ENCODE assay signal across 7 worm cellular contexts in the genomic region with DNA sequence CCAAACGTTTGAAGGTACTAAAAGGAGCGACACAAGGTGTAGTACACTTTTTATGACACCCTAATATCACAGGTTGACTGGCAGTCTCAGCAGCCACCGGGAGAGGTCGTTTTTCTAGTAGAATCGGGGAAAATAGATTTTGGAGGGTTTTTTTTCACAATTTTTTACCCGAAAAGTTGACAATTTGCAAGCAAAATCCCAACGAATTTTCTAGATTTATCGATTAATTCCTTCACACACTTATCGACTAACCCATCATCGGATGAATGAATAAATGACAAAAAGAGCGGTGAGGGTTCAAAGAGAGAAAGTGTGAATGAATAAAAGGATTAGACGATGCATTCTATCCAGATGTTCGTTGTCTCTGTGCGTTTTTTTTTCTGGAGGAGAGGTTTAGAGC.
A peak's percentile ranks its signal among the peaks of the same experiment; 100 is the strongest.
TF ChIP-seq lines count a peak whose summit lies in the region.

No protein-coding gene starts in this region.

TF ChIP-seq in whole organism, L1 larva, 84 proteins besides CTCF, POLR2A, EP300 and RAD21:
- TF ChIP-seq nhr-85 (tag; lab: Kevin White, UChicago) = no peak
- no peak for TF ChIP-seq rnt-1 (tag; optimal IDR thresholded peaks at IDR 0.05; lab: Kevin White, UChicago)
- TF ChIP-seq dsc-1 (tag; optimal IDR thresholded peaks at IDR 0.05; lab: Kevin White, UChicago) = peak; percentile 49
- peak; percentile 15 for TF ChIP-seq fkh-8 (tag; optimal IDR thresholded peaks at IDR 0.05; lab: Kevin White, UChicago)

TF ChIP-seq in whole organism, L2 larva, 48 proteins besides CTCF, POLR2A, EP300 and RAD21:
- no peak for TF ChIP-seq snpc-4 (tag; optimal IDR thresholded peaks at IDR 0.05; lab: Kevin White, UChicago)
- peak; percentile 41 for TF ChIP-seq unc-55 (GFP tag; optimal IDR thresholded peaks at IDR 0.05; lab: Kevin White, UChicago)
- TF ChIP-seq nhr-129 (tag; optimal IDR thresholded peaks at IDR 0.05; lab: Kevin White, UChicago) = no peak
- peak; percentile 24 for TF ChIP-seq sma-9 (GFP tag; optimal IDR thresholded peaks at IDR 0.05; lab: Kevin White, UChicago)
- no peak for TF ChIP-seq sma-9 (tag; optimal IDR thresholded peaks at IDR 0.05; lab: Kevin White, UChicago)

TF ChIP-seq in whole organism, L3 larva, 47 proteins besides CTCF, POLR2A, EP300 and RAD21:
- TF ChIP-seq daf-12 (tag; optimal IDR thresholded peaks at IDR 0.05; lab: Kevin White, UChicago) = no peak
- no peak for TF ChIP-seq pqm-1 (tag; optimal IDR thresholded peaks at IDR 0.05; lab: Kevin White, UChicago)
- peak; percentile 12 for TF ChIP-seq egl-5 (tag; optimal IDR thresholded peaks at IDR 0.05; lab: Kevin White, UChicago)

TF ChIP-seq in whole organism, L4 larva, 104 proteins besides CTCF, POLR2A, EP300 and RAD21:
- TF ChIP-seq aha-1 (tag; lab: Kevin White, UChicago) = peak; percentile 79
- TF ChIP-seq nhr-237 (tag; optimal IDR thresholded peaks at IDR 0.05; lab: Kevin White, UChicago) = no peak
TF ChIP-seq in whole organism, L4 larva: peak in this region for 1.

TF ChIP-seq in whole organism, early embryonic, 17 proteins besides CTCF, POLR2A, EP300 and RAD21:
- no peak for TF ChIP-seq scrt-1 (GFP tag; IDR thresholded peaks at IDR 0.05; lab: Robert Waterston, UW)
- no peak for TF ChIP-seq pes-1 (GFP tag; IDR thresholded peaks at IDR 0.05; lab: Robert Waterston, UW)
- TF ChIP-seq ets-7 (tag; optimal IDR thresholded peaks at IDR 0.05; lab: Kevin White, UChicago) = peak; percentile 42
- TF ChIP-seq sea-1 (GFP tag; conservative IDR thresholded peaks at IDR 0.05; lab: Robert Waterston, UW) = no peak
- TF ChIP-seq F13C5.2 (tag; optimal IDR thresholded peaks at IDR 0.05; lab: Kevin White, UChicago) = no peak
- TF ChIP-seq tbx-37 (GFP tag; conservative IDR thresholded peaks at IDR 0.05; lab: Robert Waterston, UW) = no peak
- no peak for TF ChIP-seq hnd-1 (tag; optimal IDR thresholded peaks at IDR 0.05; lab: Kevin White, UChicago)
- no peak for TF ChIP-seq ceh-36 (tag; optimal IDR thresholded peaks at IDR 0.05; lab: Kevin White, UChicago)
- peak; percentile 8 for TF ChIP-seq aly-1 (tag; optimal IDR thresholded peaks at IDR 0.05; lab: Kevin White, UChicago)
- no peak for TF ChIP-seq hmbx-1 (tag; optimal IDR thresholded peaks at IDR 0.05; lab: Kevin White, UChicago)
- TF ChIP-seq tbx-11 (GFP tag; IDR thresholded peaks at IDR 0.05; lab: Robert Waterston, UW) = no peak

TF ChIP-seq in whole organism, midembryonic, 9 proteins besides CTCF, POLR2A, EP300 and RAD21:
- TF ChIP-seq T22C8.4 (GFP tag; IDR thresholded peaks at IDR 0.05; lab: Robert Waterston, UW) = peak; percentile 53; the same call in 1 of the 2 replicates
- no peak for TF ChIP-seq tab-1 (GFP tag; IDR thresholded peaks at IDR 0.05; lab: Robert Waterston, UW)
TF ChIP-seq in whole organism, midembryonic: peak in this region for 1.

TF ChIP-seq in whole organism, mixed stage, embryonic, 35 proteins besides CTCF, POLR2A, EP300 and RAD21:
- peak; percentile 35 for TF ChIP-seq ces-1 (GFP tag; optimal IDR thresholded peaks at IDR 0.05; lab: Kevin White, UChicago)
- TF ChIP-seq lin-13 (tag; optimal IDR thresholded peaks at IDR 0.05; lab: Kevin White, UChicago) = no peak
- TF ChIP-seq ceh-39 (tag; optimal IDR thresholded peaks at IDR 0.05; lab: Kevin White, UChicago) = peak; percentile 31
- no peak for TF ChIP-seq sptf-1 (tag; optimal IDR thresholded peaks at IDR 0.05; lab: Kevin White, UChicago)
- no peak for TF ChIP-seq cnd-1 (tag; optimal IDR thresholded peaks at IDR 0.05; lab: Kevin White, UChicago)
- no peak for TF ChIP-seq flh-1 (GFP tag; optimal IDR thresholded peaks at IDR 0.05; lab: Kevin White, UChicago)
- no peak for TF ChIP-seq lsy-2 (tag; optimal IDR thresholded peaks at IDR 0.05; lab: Kevin White, UChicago)
- TF ChIP-seq nhr-28 (tag; optimal IDR thresholded peaks at IDR 0.05; lab: Kevin White, UChicago) = no peak
- no peak for TF ChIP-seq snpc-4 (tag; optimal IDR thresholded peaks at IDR 0.05; lab: Kevin White, UChicago)

Comparison
In these comparisons a context has a peak if more than half of its experiments do, and no peak if none do; other contexts are left out.
1. Of the 29 proteins assayed by ChIP-seq in both whole organism, L4 larva and whole organism, L1 larva: peak only in whole organism, L4 larva: aha-1; only in whole organism, L1 larva: none; in both: none; in neither: 28.